Worm (Caenorhabditis elegans): Measurements from ENCODE around the gene K11D12.6.

- TF ChIP-seq nhr-179 (tag; optimal IDR thresholded peaks at IDR 0.05), result no peak
- TF ChIP-seq efl-1 (GFP tag; optimal IDR thresholded peaks at IDR 0.05), result no peak
- no peak for TF ChIP-seq hmg-20 (GFP tag; IDR thresholded peaks at IDR 0.05)
- TF ChIP-seq unc-130 (GFP tag; optimal IDR thresholded peaks at IDR 0.05), result no peak
- TF ChIP-seq hlh-26 (GFP tag; conservative IDR thresholded peaks at IDR 0.05), result no peak
- no peak for TF ChIP-seq unc-62 (GFP tag; optimal IDR thresholded peaks at IDR 0.05)
- no peak for TF ChIP-seq sdz-38 (tag; optimal IDR thresholded peaks at IDR 0.05)
- TF ChIP-seq ama-1 (optimal IDR thresholded peaks at IDR 0.05), result no peak
- TF ChIP-seq ama-1 (GFP tag; optimal IDR thresholded peaks at IDR 0.05), result no peak
- TF ChIP-seq madf-10 (tag; optimal IDR thresholded peaks at IDR 0.05), result no peak
- TF ChIP-seq chd-7 (tag; optimal IDR thresholded peaks at IDR 0.05), result no peak
- TF ChIP-seq akir-1 (GFP tag; optimal IDR thresholded peaks at IDR 0.05), result no peak
- TF ChIP-seq hrde-1 (tag; optimal IDR thresholded peaks at IDR 0.05; ENCODE audit: borderline replicate concordance), result no peak
- TF ChIP-seq him-1 (tag; optimal IDR thresholded peaks at IDR 0.05), result no peak
These were observed 18.2 kb downstream of the K11D12.6 start for ce11 chrV:5016728-5017127.
